Fruit fly (Drosophila melanogaster): ENCODE data around the gene CG2129.

dm6 chrX:8145501-8146157, at the start of gene CG2129, which contains the start of gene alpha-PheRS:
- TF ChIP-seq CG9948 (tag; optimal IDR thresholded peaks at IDR 0.05): peak; percentile 6
- TF ChIP-seq CG8159 (tag; optimal IDR thresholded peaks at IDR 0.05): peak; percentile 17
- no peak for TF ChIP-seq gl (tag; optimal IDR thresholded peaks at IDR 0.05)
- TF ChIP-seq CG14655 (GFP tag; optimal IDR thresholded peaks at IDR 0.05): no peak
- no peak for TF ChIP-seq CG8301 (tag; optimal IDR thresholded peaks at IDR 0.05)

Measured in whole organism, pupa.